Worm (Caenorhabditis elegans): ENCODE measurements around the gene smex-2.

- no peak for TF ChIP-seq lin-15B (tag; optimal IDR thresholded peaks at IDR 0.05)
- TF ChIP-seq lin-39 (tag; optimal IDR thresholded peaks at IDR 0.05) = no peak
- no peak for TF ChIP-seq ama-1 (optimal IDR thresholded peaks at IDR 0.05)
Observed at ce11 chrX:2014521-2014920, 24.7 kb downstream of the smex-2 start.
